Fruit fly (Drosophila melanogaster) whole organism, embryonic: ENCODE data around the gene CG15408.

ENCODE experiments used
- Antp ChIP-seq: fragments of 200-800 bp; sonication (Bioruptor generic); optimal IDR thresholded peaks from 3 replicates; lab custom pipeline; 2016; ENCODE audit warnings: missing biosample characterization, missing genetic modification characterization
- Awh ChIP-seq: fragments of 200-800 bp; sonication (Bioruptor generic); IDR thresholded peaks from 2 replicates; pipeline ENCODE4, ENCODE4 v1.3.6; 2022; ENCODE audit warnings: missing biosample characterization, missing genetic modification characterization
- Blimp-1 ChIP-seq: fragments of 200-800 bp; sonication (Bioruptor generic); optimal IDR thresholded peaks from 3 replicates; lab custom pipeline; 2018; ENCODE audit warnings: missing biosample characterization, missing genetic modification characterization, mild to moderate bottlenecking, moderate library complexity, missing genetic modification reagents
- CG10431 ChIP-seq: fragments of 200-800 bp; sonication (Bioruptor generic); optimal IDR thresholded peaks from 3 replicates; lab custom pipeline; 2018; ENCODE audit warnings: missing biosample characterization, mild to moderate bottlenecking, missing genetic modification characterization
- CG11398 ChIP-seq: fragments of 200-800 bp; sonication (Bioruptor generic); optimal IDR thresholded peaks from 2 replicates; lab custom pipeline; 2016; ENCODE audit warnings: missing biosample characterization, missing genetic modification characterization
- CG11696 ChIP-seq: fragments of 200-800 bp; sonication (Bioruptor generic); IDR thresholded peaks from 2 replicates; pipeline ENCODE4 v1.3.6; 2022; ENCODE audit warnings: missing biosample characterization, missing genetic modification characterization
- CG13296 ChIP-seq: fragments of 200-800 bp; sonication (Bioruptor generic); optimal IDR thresholded peaks from 3 replicates; lab custom pipeline; 2018; ENCODE audit warnings: missing biosample characterization, mild to moderate bottlenecking, missing genetic modification characterization
- CG13424 ChIP-seq: fragments of 200-800 bp; sonication (Bioruptor generic); optimal IDR thresholded peaks from 2 replicates; lab custom pipeline; 2019; ENCODE audit warnings: missing biosample characterization, mild to moderate bottlenecking, missing genetic modification characterization, moderate library complexity
- CG17802 ChIP-seq: fragments of 200-800 bp; sonication (Bioruptor generic); optimal IDR thresholded peaks from 2 replicates; lab custom pipeline; 2018; ENCODE audit warnings: missing biosample characterization, mild to moderate bottlenecking, missing genetic modification characterization, moderate library complexity
- CG17912 ChIP-seq: fragments of 200-800 bp; sonication (Bioruptor generic); optimal IDR thresholded peaks from 2 replicates; lab custom pipeline; 2018; ENCODE audit warnings: missing biosample characterization, mild to moderate bottlenecking, missing genetic modification characterization
- CG31388 ChIP-seq: fragments of 200-800 bp; sonication (Bioruptor generic); optimal IDR thresholded peaks from 2 replicates; lab custom pipeline; 2016; ENCODE audit warnings: missing biosample characterization, missing genetic modification characterization
- CG34376 ChIP-seq: fragments of 200-800 bp; sonication (Bioruptor generic); optimal IDR thresholded peaks from 2 replicates; lab custom pipeline; 2018; ENCODE audit warnings: missing biosample characterization, mild to moderate bottlenecking, missing genetic modification characterization
- CG43689 ChIP-seq: fragments of 200-800 bp; sonication (Bioruptor generic); IDR thresholded peaks from 2 replicates; pipeline ENCODE4 v1.3.6; 2022; ENCODE audit warnings: missing biosample characterization, missing genetic modification characterization
- CG4404 ChIP-seq: fragments of 200-800 bp; sonication (Bioruptor generic); IDR thresholded peaks from 2 replicates; pipeline ENCODE4 v1.3.6; 2022; ENCODE audit warnings: missing biosample characterization, missing genetic modification characterization
- CG5245 ChIP-seq: fragments of 200-800 bp; sonication (Bioruptor generic); optimal IDR thresholded peaks from 3 replicates; lab custom pipeline; 2016; ENCODE audit warnings: missing biosample characterization, missing genetic modification characterization
- CG6813 ChIP-seq: fragments of 200-800 bp; sonication (Bioruptor generic); optimal IDR thresholded peaks from 2 replicates; lab custom pipeline; 2017; ENCODE audit warnings: missing biosample characterization, missing genetic modification characterization, mild to moderate bottlenecking, moderate library complexity, missing genetic modification reagents
- CG7271 ChIP-seq: fragments of 200-800 bp; sonication (Bioruptor generic); optimal IDR thresholded peaks from 2 replicates; lab custom pipeline; 2018; ENCODE audit warnings: missing biosample characterization, mild to moderate bottlenecking, missing genetic modification characterization, moderate library complexity
- CG7987 ChIP-seq: fragments of 200-800 bp; sonication (Bioruptor generic); optimal IDR thresholded peaks from 2 replicates; lab custom pipeline; 2018; ENCODE audit warnings: missing biosample characterization, mild to moderate bottlenecking, missing genetic modification characterization, moderate library complexity
- CG8765 ChIP-seq: fragments of 200-800 bp; sonication (Bioruptor generic); IDR thresholded peaks from 2 replicates; pipeline ENCODE4 v1.3.6; 2022; ENCODE audit warnings: missing biosample characterization, missing genetic modification characterization
- CG9932 ChIP-seq: fragments of 200-800 bp; sonication (Bioruptor generic); IDR thresholded peaks from 2 replicates; pipeline ENCODE4 v1.3.6; 2022; ENCODE audit warnings: missing biosample characterization, missing genetic modification characterization
- CrebB ChIP-seq: fragments of 200-800 bp; sonication (Bioruptor generic); optimal IDR thresholded peaks from 3 replicates; lab custom pipeline; 2018; ENCODE audit warnings: missing biosample characterization, mild to moderate bottlenecking, missing genetic modification characterization
- HLH4C ChIP-seq: fragments of 200-800 bp; sonication (Bioruptor generic); IDR thresholded peaks from 3 replicates; pipeline ENCODE4 v1.3.6; 2022; ENCODE audit warnings: missing biosample characterization, missing genetic modification characterization; ENCODE audit not compliant: partially characterized antibody
- Lim3 ChIP-seq: fragments of 200-800 bp; sonication (Bioruptor generic); IDR thresholded peaks from 2 replicates; pipeline ENCODE4 v1.3.6; 2022; ENCODE audit warnings: missing biosample characterization, missing genetic modification characterization
- Med ChIP-seq: fragments of 200-800 bp; sonication (Bioruptor generic); peaks from one replicate; lab custom pipeline; 2016; ENCODE audit warnings: missing biosample characterization, missing genetic modification characterization, mild to moderate bottlenecking, inconsistent platforms, moderate library complexity
- NfI ChIP-seq: fragments of 200-800 bp; sonication (Bioruptor generic); optimal IDR thresholded peaks from 3 replicates; lab custom pipeline; 2018; ENCODE audit warnings: missing biosample characterization, mild to moderate bottlenecking, missing genetic modification characterization, moderate library complexity
- Xrp1 ChIP-seq: fragments of 200-800 bp; sonication (Bioruptor generic); IDR thresholded peaks from 2 replicates; pipeline ENCODE4 v1.3.6; 2022; ENCODE audit warnings: missing biosample characterization, missing genetic modification characterization
- amos ChIP-seq: fragments of 200-800 bp; sonication (Bioruptor generic); IDR thresholded peaks from 2 replicates; pipeline ENCODE4 v1.3.6; 2022; ENCODE audit warnings: missing biosample characterization, missing genetic modification characterization; ENCODE audit not compliant: partially characterized antibody
- cad ChIP-seq: fragments of >200 bp; optimal IDR thresholded peaks from 2 replicates; lab custom pipeline; 2017; ENCODE audit warnings: missing biosample characterization, missing genetic modification characterization
- crol ChIP-seq: fragments of 200-800 bp; sonication (Bioruptor generic); IDR thresholded peaks from 2 replicates; pipeline ENCODE4 v1.3.6; 2022; ENCODE audit warnings: missing biosample characterization, missing genetic modification characterization
- cwo ChIP-seq: fragments of 200-800 bp; sonication (Bioruptor generic); optimal IDR thresholded peaks from 3 replicates; lab custom pipeline; 2017; ENCODE audit warnings: missing biosample characterization, missing genetic modification characterization, mild to moderate bottlenecking, moderate library complexity, missing genetic modification reagents
- exex ChIP-seq: fragments of 200-800 bp; sonication (Bioruptor generic); optimal IDR thresholded peaks from 4 replicates; lab custom pipeline; 2018; ENCODE audit warnings: missing biosample characterization, mild to moderate bottlenecking, missing genetic modification characterization, moderate library complexity
- eyg ChIP-seq: fragments of 200-800 bp; sonication (Bioruptor generic); optimal IDR thresholded peaks from 3 replicates; lab custom pipeline; 2016; ENCODE audit warnings: missing biosample characterization, missing genetic modification characterization
- kah ChIP-seq: fragments of 200-800 bp; sonication (Bioruptor generic); optimal IDR thresholded peaks from 2 replicates; lab custom pipeline; 2018; ENCODE audit warnings: missing biosample characterization, mild to moderate bottlenecking, missing genetic modification characterization
- knrl ChIP-seq: fragments of 200-800 bp; sonication (Bioruptor generic); IDR thresholded peaks from 3 replicates; pipeline ENCODE4 v1.3.6; 2022; ENCODE audit warnings: missing biosample characterization, missing genetic modification characterization; ENCODE audit not compliant: partially characterized antibody
- lab ChIP-seq: fragments of 200-800 bp; sonication (Bioruptor generic); optimal IDR thresholded peaks from 3 replicates; lab custom pipeline; 2017; ENCODE audit warnings: missing biosample characterization, missing genetic modification characterization, mild to moderate bottlenecking, moderate library complexity, missing genetic modification reagents
- mld ChIP-seq: fragments of 200-800 bp; sonication (Bioruptor generic); IDR thresholded peaks from 3 replicates; pipeline ENCODE4 v1.3.6; 2022; ENCODE audit warnings: missing biosample characterization, missing genetic modification characterization; ENCODE audit not compliant: partially characterized antibody
- rib ChIP-seq: fragments of 200-800 bp; sonication (Bioruptor generic); IDR thresholded peaks from 2 replicates; pipeline ENCODE4 v1.3.6; 2022; ENCODE audit warnings: missing biosample characterization, missing genetic modification characterization
- sd ChIP-seq: fragments of 200-800 bp; sonication (Bioruptor generic); optimal IDR thresholded peaks from 3 replicates; lab custom pipeline; 2018; ENCODE audit warnings: missing biosample characterization, mild to moderate bottlenecking, missing genetic modification characterization, moderate library complexity
- sens ChIP-seq: fragments of 200-800 bp; sonication (Bioruptor generic); peaks from one replicate; lab custom pipeline; 2016; ENCODE audit warnings: missing biosample characterization, missing genetic modification characterization
- stwl ChIP-seq: fragments of 200-800 bp; sonication (Bioruptor generic); optimal IDR thresholded peaks from 3 replicates; lab custom pipeline; 2018; ENCODE audit warnings: missing biosample characterization, mild to moderate bottlenecking, missing genetic modification characterization, moderate library complexity
- sug ChIP-seq: fragments of 200-800 bp; optimal IDR thresholded peaks from 2 replicates; lab custom pipeline; 2019; ENCODE audit warnings: missing biosample characterization, mild to moderate bottlenecking, missing genetic modification characterization, moderate library complexity
- tgo ChIP-seq: fragments of 200-800 bp; sonication (Bioruptor generic); IDR thresholded peaks from 3 replicates; pipeline ENCODE4 v1.3.6; 2022; ENCODE audit warnings: missing biosample characterization, missing genetic modification characterization
- tx ChIP-seq: fragments of 200-800 bp; sonication (Bioruptor generic); optimal IDR thresholded peaks from 2 replicates; lab custom pipeline; 2016; ENCODE audit warnings: missing biosample characterization, missing genetic modification characterization
- unpg ChIP-seq: fragments of 200-800 bp; sonication (Bioruptor generic); optimal IDR thresholded peaks from 3 replicates; lab custom pipeline; 2018; ENCODE audit warnings: missing biosample characterization, mild to moderate bottlenecking, missing genetic modification characterization, moderate library complexity
- vnd ChIP-seq: fragments of 200-800 bp; sonication (Bioruptor generic); IDR thresholded peaks from 3 replicates; pipeline ENCODE4 v1.3.6; 2022; ENCODE audit warnings: missing biosample characterization, missing genetic modification characterization; ENCODE audit not compliant: partially characterized antibody
- wdn ChIP-seq: fragments of 200-800 bp; sonication (Bioruptor generic); IDR thresholded peaks from 2 replicates; pipeline ENCODE4 v1.3.6; 2022; ENCODE audit warnings: missing biosample characterization, missing genetic modification characterization

The CG15408 gene

DNA sequence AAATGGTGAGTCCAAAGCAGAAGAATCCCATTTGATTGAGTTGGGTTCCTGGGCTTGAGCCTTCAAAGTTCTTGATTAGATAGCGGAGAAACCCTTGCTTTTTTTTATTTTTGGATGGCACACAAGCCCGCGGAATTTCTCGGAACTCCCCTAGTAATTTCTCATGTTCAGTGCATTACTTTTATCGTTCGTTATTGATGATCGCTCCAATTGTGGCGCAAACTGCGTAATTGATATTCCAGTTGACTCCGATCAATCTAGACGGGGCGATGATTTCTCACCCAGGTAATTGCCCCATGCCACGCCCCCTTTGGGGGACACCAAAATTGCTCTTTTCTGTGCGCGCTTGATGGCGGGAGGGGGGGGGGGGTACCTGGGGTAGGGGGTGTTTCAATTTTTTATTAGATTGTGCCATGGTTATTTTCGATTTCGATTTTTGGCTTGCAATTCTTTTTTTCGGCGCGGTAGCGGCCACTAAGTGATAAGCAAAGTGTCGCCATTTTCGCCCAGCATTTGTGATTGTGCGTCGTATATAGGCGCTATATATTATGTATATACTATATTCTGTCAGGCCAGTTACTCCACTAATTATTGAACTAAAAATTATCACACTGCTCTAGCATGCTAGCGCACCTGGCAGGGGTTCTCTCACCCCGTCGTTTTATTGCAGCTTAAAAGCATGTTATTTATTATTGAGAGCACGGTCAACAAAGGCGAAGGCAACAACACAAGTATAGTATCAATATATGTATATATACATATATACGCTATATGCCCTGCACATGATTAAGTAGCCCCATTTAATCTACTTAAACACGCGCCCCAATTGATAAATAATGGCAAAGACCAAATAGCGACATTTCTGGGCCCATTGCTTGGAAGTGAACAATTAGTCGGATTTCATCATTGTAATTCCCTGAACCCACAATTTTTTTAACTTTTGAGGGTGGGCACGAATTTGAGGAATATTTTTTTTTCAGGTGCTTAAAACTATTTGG lies 27.5 kb upstream of the CG15408 start:
- TF ChIP-seq CG43689 (GFP tag; lab: Robert Waterston, UW), result no peak
- TF ChIP-seq CG17912 (GFP tag; lab: Kevin White, UChicago), result no peak
- TF ChIP-seq crol (GFP tag; lab: Robert Waterston, UW), result peak; percentile 75
- TF ChIP-seq sens, result peak; percentile 42
- no peak for TF ChIP-seq CG4404 (GFP tag; lab: Robert Waterston, UW)
- no peak for TF ChIP-seq CG5245
- peak; percentile 69 for TF ChIP-seq sug (tag; lab: Kevin White, UChicago)
- no peak for TF ChIP-seq vnd (GFP tag; lab: Robert Waterston, UW)
- TF ChIP-seq tx (GFP tag; lab: Kevin White, UChicago), result no peak
- 0 out of 3 replicates have a peak, but pooled peaks have one; percentile 9 for TF ChIP-seq HLH4C (GFP tag; lab: Robert Waterston, UW)
- TF ChIP-seq CG17802 (tag; lab: Kevin White, UChicago), result no peak
- TF ChIP-seq wdn, result no peak
- peak; percentile 34 for TF ChIP-seq CG34376
- TF ChIP-seq knrl (GFP tag; lab: Robert Waterston, UW), result no peak
- TF ChIP-seq NfI, result no peak
- TF ChIP-seq cwo (GFP tag; lab: Kevin White, UChicago), result peak; percentile 35
- peak; percentile 88 for TF ChIP-seq exex (tag; lab: Kevin White, UChicago)
- peak; percentile 14 for TF ChIP-seq CG7987 (GFP tag; lab: Kevin White, UChicago)
- no peak for TF ChIP-seq mld (GFP tag; lab: Robert Waterston, UW)
- TF ChIP-seq lab (GFP tag; lab: Kevin White, UChicago), result peak; percentile 83
- TF ChIP-seq CrebB (tag; lab: Kevin White, UChicago), result no peak
- no peak for TF ChIP-seq CG7271
- TF ChIP-seq CG11398 (GFP tag; lab: Kevin White, UChicago), result no peak
- no peak for TF ChIP-seq CG6813
- TF ChIP-seq CG13424, result no peak
- no peak for TF ChIP-seq amos
- no peak for TF ChIP-seq kah (GFP tag; lab: Kevin White, UChicago)
- no peak for TF ChIP-seq CG8765 (GFP tag; lab: Robert Waterston, UW)
- TF ChIP-seq sd, result no peak
- TF ChIP-seq Med (GFP tag; lab: Kevin White, UChicago), result peak; percentile 33
- no peak for TF ChIP-seq Antp
- no peak for TF ChIP-seq eyg
- TF ChIP-seq CG13296 (GFP tag; lab: Kevin White, UChicago), result no peak
- no peak for TF ChIP-seq stwl (tag; lab: Kevin White, UChicago)
- no peak for TF ChIP-seq Xrp1 (GFP tag; lab: Robert Waterston, UW)
- TF ChIP-seq Blimp-1 (GFP tag; lab: Kevin White, UChicago), result no peak
- peak; percentile 20; the same call in 1 of the 2 replicates for TF ChIP-seq CG11696 (GFP tag; lab: Robert Waterston, UW)
- no peak for TF ChIP-seq Lim3 (GFP tag; lab: Robert Waterston, UW)
- no peak for TF ChIP-seq unpg (GFP tag; lab: Kevin White, UChicago)
- TF ChIP-seq rib (GFP tag; lab: Robert Waterston, UW), result 0 out of 2 replicates have a peak, but pooled peaks have one; percentile 16
- no peak for TF ChIP-seq tgo (GFP tag; lab: Robert Waterston, UW)
- TF ChIP-seq CG10431 (GFP tag; lab: Kevin White, UChicago), result no peak
- no peak for TF ChIP-seq cad (GFP tag; lab: Kevin White, UChicago)
- no peak for TF ChIP-seq Awh (GFP tag; lab: Robert Waterston, UW)
- TF ChIP-seq CG31388 (GFP tag; lab: Kevin White, UChicago), result no peak
- TF ChIP-seq CG9932, result no peak
